Worm (Caenorhabditis elegans): ENCODE measurements around the gene Y41D4B.14.

The Y41D4B.14 gene

DNA sequence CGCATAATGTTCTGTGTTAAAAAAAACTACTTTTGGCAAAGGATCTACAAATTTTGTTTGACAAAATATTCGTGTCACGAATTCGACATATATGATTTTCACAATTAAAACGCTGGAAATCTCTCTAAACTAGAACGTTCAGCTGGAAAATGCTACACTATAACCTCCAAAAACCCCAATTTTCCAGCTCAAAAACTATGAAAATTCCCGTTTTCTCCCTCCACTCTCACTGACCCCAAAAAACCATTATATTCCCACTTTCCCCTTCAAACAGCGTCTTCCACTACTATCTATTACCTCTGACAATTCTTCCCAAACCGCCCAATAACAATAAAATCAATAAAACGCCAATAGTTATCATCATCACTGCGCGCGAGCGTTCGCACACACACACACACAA, at the start of gene Y41D4B.14:
Y41D4B.14 (plus strand) TSS at position 301 of the 400 bp plus-strand sequence.
- TF ChIP-seq nhr-67 (tag; optimal IDR thresholded peaks at IDR 0.05) (no peak), R02D3.7 (tag; optimal IDR thresholded peaks at IDR 0.05) (no peak), unc-39 (tag; optimal IDR thresholded peaks at IDR 0.05) (no peak), daf-12 (tag; optimal IDR thresholded peaks at IDR 0.05) (no peak), ceh-28 (tag; optimal IDR thresholded peaks at IDR 0.05) (no peak), fkh-2 (tag; optimal IDR thresholded peaks at IDR 0.05) (no peak), nhr-76 (tag; optimal IDR thresholded peaks at IDR 0.05) (no peak), nhr-28 (tag; optimal IDR thresholded peaks at IDR 0.05) (no peak), pha-4 (tag; optimal IDR thresholded peaks at IDR 0.05) (no peak), zag-1 (tag; optimal IDR thresholded peaks at IDR 0.05) (no peak), skn-1 (tag; optimal IDR thresholded peaks at IDR 0.05) (no peak), nhr-23 (tag; optimal IDR thresholded peaks at IDR 0.05) (no peak), pqm-1 (tag; optimal IDR thresholded peaks at IDR 0.05) (no peak), nhr-12 (tag; optimal IDR thresholded peaks at IDR 0.05) (no peak), nhr-43 (tag; optimal IDR thresholded peaks at IDR 0.05; ENCODE audit: poor library complexity, severe bottlenecking) (no peak), nhr-11 (tag; optimal IDR thresholded peaks at IDR 0.05) (no peak), ztf-4 (tag; optimal IDR thresholded peaks at IDR 0.05) (no peak), aly-2 (tag; optimal IDR thresholded peaks at IDR 0.05) (no peak), fkh-10 (GFP tag; optimal IDR thresholded peaks at IDR 0.05) (no peak)

DNA sequence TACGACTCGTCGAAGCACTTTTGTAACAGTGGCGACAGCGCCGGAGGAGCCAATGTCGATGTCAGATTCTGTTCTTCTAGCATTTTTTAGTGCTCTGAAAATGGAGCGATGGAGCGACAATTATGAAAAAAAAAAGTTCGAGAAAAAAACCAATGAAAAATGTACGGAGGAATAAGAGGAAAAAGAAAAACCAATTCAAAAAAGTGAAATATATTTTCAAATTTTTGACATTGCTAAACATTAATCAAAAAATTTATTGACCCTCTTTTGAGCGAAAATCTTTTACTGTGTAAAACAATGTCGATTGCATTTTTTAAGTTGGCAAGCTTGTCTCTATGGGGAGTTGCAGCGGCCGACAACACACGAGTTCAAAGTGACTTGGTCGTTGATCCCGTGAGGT, 40.5 kb upstream of the Y41D4B.14 start, which contains the start of gene K03H6.5:
K03H6.5 (minus strand) TSS at position 101 of the 400 bp plus-strand sequence.
- TF ChIP-seq nhr-28 (tag; optimal IDR thresholded peaks at IDR 0.05) (no peak), unc-39 (tag; optimal IDR thresholded peaks at IDR 0.05) (no peak), elt-1 (tag; optimal IDR thresholded peaks at IDR 0.05) (no peak), nfya-1 (tag; optimal IDR thresholded peaks at IDR 0.05; ENCODE audit: insufficient read depth) (no peak), lsy-12 (tag; optimal IDR thresholded peaks at IDR 0.05) (no peak), ceh-9 (tag; optimal IDR thresholded peaks at IDR 0.05) (no peak), fos-1 (tag; optimal IDR thresholded peaks at IDR 0.05) (no peak), ztf-11 (tag; optimal IDR thresholded peaks at IDR 0.05) (no peak), nhr-11 (tag; optimal IDR thresholded peaks at IDR 0.05) (no peak), elt-2 (tag; optimal IDR thresholded peaks at IDR 0.05) (no peak), ceh-82 (tag; optimal IDR thresholded peaks at IDR 0.05) (no peak), ama-1 (optimal IDR thresholded peaks at IDR 0.05) (no peak), nhr-67 (tag; optimal IDR thresholded peaks at IDR 0.05) (no peak), ZK546.5 (tag; optimal IDR thresholded peaks at IDR 0.05) (no peak), nhr-43 (tag; optimal IDR thresholded peaks at IDR 0.05; ENCODE audit: poor library complexity, severe bottlenecking) (no peak), pha-4 (tag; optimal IDR thresholded peaks at IDR 0.05) (no peak), mml-1 (tag; optimal IDR thresholded peaks at IDR 0.05) (no peak)

DNA sequence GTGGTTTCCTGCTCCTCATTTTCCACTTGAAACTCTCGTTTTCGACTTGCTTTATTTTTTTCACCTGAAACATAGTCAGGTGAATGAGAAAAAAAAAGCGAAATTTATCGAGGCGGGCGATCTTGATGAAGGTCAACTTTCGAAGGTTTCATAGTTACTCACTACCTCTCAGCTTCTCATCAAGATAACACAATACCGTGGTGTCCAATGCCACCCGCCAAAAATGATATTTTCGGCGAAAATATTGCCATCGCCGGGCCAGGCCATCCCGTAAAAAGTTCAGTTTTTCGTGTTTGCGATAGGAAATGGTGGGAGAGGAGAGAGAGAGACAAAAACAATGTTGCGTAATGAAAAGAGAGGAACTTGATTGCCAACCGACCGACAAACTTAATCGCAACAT, 29.7 kb upstream of the Y41D4B.14 start:
- TF ChIP-seq elt-1 (tag; optimal IDR thresholded peaks at IDR 0.05) (peak; percentile 79), nhr-43 (tag; optimal IDR thresholded peaks at IDR 0.05; ENCODE audit: poor library complexity, severe bottlenecking) (no peak), nhr-25 (tag; optimal IDR thresholded peaks at IDR 0.05) (peak; percentile 92)

DNA sequence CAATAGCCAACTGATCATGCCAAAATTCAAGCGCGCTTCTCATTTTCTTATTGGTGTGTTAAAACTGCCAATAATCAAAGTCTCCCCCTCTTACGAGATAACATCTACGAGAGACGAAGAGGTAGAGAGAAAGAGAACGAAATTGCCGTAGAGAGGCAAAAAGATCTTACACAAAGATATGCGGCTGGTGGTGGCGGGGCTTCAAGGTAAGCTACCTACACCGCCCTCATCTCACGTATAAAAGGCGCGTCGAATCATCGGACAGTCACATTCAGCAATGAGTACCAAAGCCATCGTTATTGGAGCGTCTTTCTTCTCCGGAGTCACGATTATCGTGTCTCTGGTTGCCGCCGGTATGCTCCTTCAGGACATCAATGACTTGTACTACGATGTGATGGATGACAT, 28.4 kb upstream of the Y41D4B.14 start, which contains the start of gene col-107:
col-107 (plus strand) TSS at position 265 of the 405 bp plus-strand sequence.
- TF ChIP-seq jun-1 (tag; optimal IDR thresholded peaks at IDR 0.05) (no peak), nhr-23 (tag; optimal IDR thresholded peaks at IDR 0.05) (no peak), nfya-1 (tag; optimal IDR thresholded peaks at IDR 0.05; ENCODE audit: insufficient read depth) (peak; percentile 35), nhr-77 (tag; optimal IDR thresholded peaks at IDR 0.05) (no peak), zag-1 (tag; optimal IDR thresholded peaks at IDR 0.05) (no peak), elt-1 (tag; optimal IDR thresholded peaks at IDR 0.05) (peak; percentile 84), unc-39 (tag; optimal IDR thresholded peaks at IDR 0.05) (no peak), R02D3.7 (tag; optimal IDR thresholded peaks at IDR 0.05) (no peak), nhr-67 (tag; optimal IDR thresholded peaks at IDR 0.05) (no peak), ceh-82 (tag; optimal IDR thresholded peaks at IDR 0.05) (no peak), nhr-25 (tag; optimal IDR thresholded peaks at IDR 0.05) (peak; percentile 91), ceh-28 (tag; optimal IDR thresholded peaks at IDR 0.05) (no peak)

Measured in whole organism, L3 larva.